Worm (Caenorhabditis elegans) whole organism, L4 larva: ENCODE results near the gene T21C9.11.

ENCODE experiments used
- D1046.2 ChIP-seq: fragments of 200-800 bp; sonication (Bioruptor generic); IDR thresholded peaks from 2 replicates; pipeline ENCODE4 v1.3.6; 2022; ENCODE audit warnings: missing genetic modification characterization, missing compliant biosample characterization
- F26F4.8 ChIP-seq: fragments of 200-800 bp; sonication (Bioruptor generic); conservative IDR thresholded peaks from 2 replicates; pipeline ENCODE4 v1.3.6; 2022; ENCODE audit warnings: missing genetic modification characterization, missing compliant biosample characterization
- T20F7.1 ChIP-seq: fragments of 200-800 bp; sonication (Bioruptor generic); optimal IDR thresholded peaks from 2 replicates; lab custom pipeline; 2018; ENCODE audit warnings: mild to moderate bottlenecking, missing genetic modification characterization, missing compliant biosample characterization
- Y48G9A.11 ChIP-seq: fragments of 200-800 bp; sonication (Bioruptor generic); IDR thresholded peaks from 2 replicates; pipeline ENCODE4 v1.3.6; 2022; ENCODE audit warnings: missing genetic modification reagents, missing genetic modification characterization, missing compliant biosample characterization
- Y75B8A.6 ChIP-seq: fragments of 200-800 bp; sonication (Bioruptor generic); IDR thresholded peaks from 2 replicates; pipeline ENCODE4 v1.3.6; 2022; ENCODE audit warnings: missing genetic modification reagents, missing genetic modification characterization, missing compliant biosample characterization
- aha-1 ChIP-seq: fragments of 150-350 bp; peaks from one replicate; lab custom pipeline; 2014; ENCODE audit warnings: missing biosample characterization, missing genetic modification characterization
- aly-2 ChIP-seq: sonication (generic microtip); optimal IDR thresholded peaks from 2 replicates; lab custom pipeline; 2018; ENCODE audit warnings: missing biosample characterization, missing genetic modification characterization
- arid-1 ChIP-seq: fragments of 200-800 bp; sonication (Bioruptor generic); conservative IDR thresholded peaks from 2 replicates; pipeline ENCODE4 v1.3.6; 2022; ENCODE audit warnings: missing genetic modification reagents, missing genetic modification characterization, missing compliant biosample characterization
- attf-4 ChIP-seq: sonication (generic microtip); optimal IDR thresholded peaks from 3 replicates; lab custom pipeline; 2017; ENCODE audit warnings: missing biosample characterization, missing genetic modification characterization
- ctbp-1 ChIP-seq: fragments of 200-800 bp; sonication (Bioruptor generic); IDR thresholded peaks from 2 replicates; pipeline ENCODE4 v1.3.6; 2022; ENCODE audit warnings: missing genetic modification reagents, missing genetic modification characterization, missing compliant biosample characterization
- daf-12 ChIP-seq: fragments of 150-350 bp; optimal IDR thresholded peaks from 2 replicates; lab custom pipeline; 2014; ENCODE audit warnings: missing biosample characterization, missing genetic modification reagents, missing genetic modification characterization
- daf-19 ChIP-seq: fragments of 200-800 bp; sonication (Bioruptor generic); conservative IDR thresholded peaks from 2 replicates; pipeline ENCODE4 v1.3.6; 2022; ENCODE audit warnings: missing genetic modification characterization, missing compliant biosample characterization
- dmd-6 ChIP-seq: fragments of 200-800 bp; sonication (Bioruptor generic); IDR thresholded peaks from 2 replicates; pipeline ENCODE4 v1.3.6; 2022; ENCODE audit warnings: missing genetic modification reagents, missing genetic modification characterization, missing compliant biosample characterization
- egl-27 ChIP-seq: sonication (generic microtip); optimal IDR thresholded peaks from 3 replicates; lab custom pipeline; 2017; ENCODE audit warnings: missing biosample characterization, missing genetic modification reagents, missing genetic modification characterization
- hlh-11 ChIP-seq: fragments of 200-800 bp; sonication (Bioruptor generic); optimal IDR thresholded peaks from 2 replicates; lab custom pipeline; 2018; ENCODE audit warnings: mild to moderate bottlenecking, missing genetic modification characterization, missing compliant biosample characterization
- hlh-30 ChIP-seq: sonication (generic microtip); optimal IDR thresholded peaks from 2 replicates; lab custom pipeline; 2017; ENCODE audit warnings: antibody characterized with exemption, mild to moderate bottlenecking, missing genetic modification characterization, missing compliant biosample characterization; ENCODE audit not compliant: insufficient read depth
- lim-7 ChIP-seq: fragments of 200-800 bp; sonication (Bioruptor generic); IDR thresholded peaks from 2 replicates; pipeline ENCODE4 v1.3.6; 2022; ENCODE audit warnings: missing genetic modification characterization, missing compliant biosample characterization
- lin-29 ChIP-seq: fragments of 200-800 bp; sonication (Bioruptor generic); IDR thresholded peaks from 2 replicates; pipeline ENCODE4 v1.3.6; 2022; ENCODE audit warnings: missing genetic modification reagents, missing genetic modification characterization, missing compliant biosample characterization
- madf-5 ChIP-seq, 2 experiments: fragments of 200-800 bp; sonication (Bioruptor generic); IDR thresholded peaks; 2 replicates each; pipeline ENCODE4 v1.3.6; 2022; ENCODE audit warnings: missing compliant biosample characterization in 2 of 2, missing genetic modification characterization in 2 of 2
- madf-9 ChIP-seq: fragments of 200-800 bp; sonication (Bioruptor generic); conservative IDR thresholded peaks from 2 replicates; pipeline ENCODE4 v1.3.6; 2022; ENCODE audit warnings: missing genetic modification reagents, missing genetic modification characterization, missing compliant biosample characterization
- mdt-29 ChIP-seq: fragments of 200-800 bp; sonication (Bioruptor generic); IDR thresholded peaks from 2 replicates; pipeline ENCODE4 v1.3.6; 2022; ENCODE audit warnings: missing genetic modification reagents, missing genetic modification characterization, missing compliant biosample characterization
- nhr-10 ChIP-seq: fragments of 150-350 bp; optimal IDR thresholded peaks from 2 replicates; lab custom pipeline; 2014; ENCODE audit warnings: missing biosample characterization, missing genetic modification characterization
- nhr-237 ChIP-seq: sonication (generic microtip); optimal IDR thresholded peaks from 2 replicates; lab custom pipeline; 2017; ENCODE audit warnings: missing biosample characterization, missing genetic modification characterization
- nhr-25 ChIP-seq: sonication (generic microtip); optimal IDR thresholded peaks from 2 replicates; lab custom pipeline; 2017; ENCODE audit warnings: missing genetic modification characterization, mild to moderate bottlenecking, missing compliant biosample characterization, antibody characterized with exemption, moderate library complexity, borderline replicate concordance; ENCODE audit not compliant: insufficient read depth
- nhr-28 ChIP-seq: fragments of 150-350 bp; optimal IDR thresholded peaks from 2 replicates; lab custom pipeline; 2014; ENCODE audit warnings: missing biosample characterization, missing genetic modification characterization
- nhr-42 ChIP-seq: fragments of 200-800 bp; sonication (Bioruptor generic); IDR thresholded peaks from 2 replicates; pipeline ENCODE4 v1.3.6; 2022; ENCODE audit warnings: missing genetic modification characterization, missing compliant biosample characterization
- nhr-6 ChIP-seq: fragments of 150-350 bp; optimal IDR thresholded peaks from 2 replicates; lab custom pipeline; 2014; ENCODE audit warnings: missing biosample characterization, missing genetic modification characterization
- nhr-76 ChIP-seq: fragments of 150-350 bp; optimal IDR thresholded peaks from 2 replicates; lab custom pipeline; 2014; ENCODE audit warnings: missing biosample characterization, missing genetic modification characterization
- php-3 ChIP-seq: fragments of 200-800 bp; sonication (Bioruptor generic); IDR thresholded peaks from 2 replicates; pipeline ENCODE4 v1.3.6; 2022; ENCODE audit warnings: missing genetic modification reagents, missing genetic modification characterization, missing compliant biosample characterization
- rbr-2 ChIP-seq: sonication (generic microtip); optimal IDR thresholded peaks from 2 replicates; lab custom pipeline; 2016; ENCODE audit warnings: missing genotype, missing genetic modification characterization, missing compliant biosample characterization
- set-16 ChIP-seq: fragments of 200-800 bp; sonication (Bioruptor generic); IDR thresholded peaks from 2 replicates; pipeline ENCODE4 v1.3.6; 2022; ENCODE audit warnings: missing genetic modification reagents, missing genetic modification characterization, missing compliant biosample characterization
- unc-62 ChIP-seq, 3 experiments: fragments of 150-350 bp in 1 of 3; sonication (generic microtip); optimal IDR thresholded peaks in 2 of 3; peaks in 1 of 3; 1 replicate in 1 of 3; 2 replicates in 2 of 3; lab custom pipeline; 2014 to 2017; ENCODE audit warnings: missing biosample characterization in 3 of 3, missing genetic modification characterization in 3 of 3, missing genetic modification reagents in 3 of 3, missing genotype in 1 of 3
- zfp-2 ChIP-seq: sonication (generic microtip); optimal IDR thresholded peaks from 2 replicates; lab custom pipeline; 2016; ENCODE audit warnings: mild to moderate bottlenecking, missing genetic modification characterization, missing compliant biosample characterization
- zip-11 ChIP-seq: fragments of 200-800 bp; sonication (Bioruptor generic); IDR thresholded peaks from 2 replicates; pipeline ENCODE4 v1.3.6; 2022; ENCODE audit warnings: missing genetic modification characterization, missing compliant biosample characterization
- zip-2 ChIP-seq: fragments of 150-350 bp; optimal IDR thresholded peaks from 2 replicates; lab custom pipeline; 2014; ENCODE audit warnings: missing biosample characterization, missing genetic modification characterization

T21C9.11 gene

ce11 chrV:10578938-10579337, 15.8 kb downstream of the T21C9.11 start, which contains the start of the genes erh-1 and lpd-9 (continued):
- TF ChIP-seq php-3 (GFP tag; lab: Robert Waterston, UW) (peak; percentile 73; the same call in 1 of the 2 replicates), daf-12 (no peak), nhr-25 (tag; lab: Kevin White, UChicago) (no peak), unc-62 (GFP tag; optimal IDR thresholded peaks at IDR 0.05 in 1 of 2; lab: Kevin White, UChicago) (no peak), unc-62 (tag; optimal IDR thresholded peaks at IDR 0.05; lab: Kevin White, UChicago) (no peak)

ce11 chrV:10578226-10578625, 16.5 kb downstream of the T21C9.11 start, which contains the start of gene mics-1:
mics-1 (minus strand) TSS chrV:10578326.
- TF ChIP-seq daf-19 (0 out of 2 replicates have a peak, but pooled peaks have one; percentile 27), zip-11 (GFP tag; lab: Robert Waterston, UW) (no peak)

DNA sequence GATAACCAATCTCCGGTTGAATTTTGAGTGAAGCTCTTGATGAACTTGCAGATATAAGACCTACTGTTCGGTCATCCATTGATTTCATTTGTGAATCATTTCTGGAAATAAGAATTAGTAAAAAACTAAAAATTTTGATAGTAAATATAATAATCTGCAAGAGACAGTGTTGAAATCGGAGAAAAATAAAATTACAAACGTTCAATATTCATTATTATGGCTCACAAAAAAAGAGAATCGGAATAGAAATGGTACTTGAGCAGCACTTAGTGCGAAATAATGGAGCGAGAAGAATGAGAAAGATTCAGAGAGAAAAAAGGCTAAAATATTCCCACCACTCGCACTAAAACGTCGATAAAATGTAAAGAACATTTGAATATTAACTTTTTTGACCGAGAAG, 18.4 kb downstream of the T21C9.11 start, which contains the start of gene vps-54:
TSS of gene vps-54 (minus strand) at position 101 of the 400 bp plus-strand sequence.
- TF ChIP-seq lin-29 (GFP tag; lab: Robert Waterston, UW) (no peak), nhr-76 (tag; lab: Kevin White, UChicago) (no peak), nhr-237 (tag; lab: Kevin White, UChicago) (no peak), daf-19 (no peak), set-16 (no peak), zfp-2 (tag; lab: Kevin White, UChicago) (no peak), F26F4.8 (GFP tag; lab: Robert Waterston, UW) (no peak)

DNA sequence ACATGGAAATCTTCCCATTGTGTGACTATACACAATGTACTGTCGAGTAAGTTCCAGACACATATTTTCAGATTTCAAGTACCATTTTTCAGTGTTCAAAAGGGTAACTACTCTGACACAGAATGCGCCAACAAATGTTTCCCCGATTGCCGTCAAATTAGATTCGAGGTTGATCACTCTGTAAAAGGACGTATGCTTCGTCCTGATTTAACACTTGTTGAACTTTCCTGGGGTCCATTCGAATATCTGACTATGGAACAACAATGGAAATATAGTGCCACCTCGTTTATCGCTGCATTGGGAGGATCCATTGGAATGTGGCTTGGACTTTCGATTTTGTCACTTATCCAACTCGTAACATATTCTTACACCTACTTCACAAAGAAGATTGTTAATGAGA, 20.5 kb downstream of the T21C9.11 start:
- TF ChIP-seq unc-62 (GFP tag; optimal IDR thresholded peaks at IDR 0.05 in 1 of 2; lab: Kevin White, UChicago) = peak in 1 of 2 experiments; percentile 91
- no peak for TF ChIP-seq unc-62 (tag; optimal IDR thresholded peaks at IDR 0.05; lab: Kevin White, UChicago)
- no peak for TF ChIP-seq madf-5 (GFP tag; IDR thresholded peaks at IDR 0.05; lab: Robert Waterston, UW)
- peak; percentile 32 for TF ChIP-seq aha-1 (tag; lab: Kevin White, UChicago)
- TF ChIP-seq, all 104 proteins: peak for 2

DNA sequence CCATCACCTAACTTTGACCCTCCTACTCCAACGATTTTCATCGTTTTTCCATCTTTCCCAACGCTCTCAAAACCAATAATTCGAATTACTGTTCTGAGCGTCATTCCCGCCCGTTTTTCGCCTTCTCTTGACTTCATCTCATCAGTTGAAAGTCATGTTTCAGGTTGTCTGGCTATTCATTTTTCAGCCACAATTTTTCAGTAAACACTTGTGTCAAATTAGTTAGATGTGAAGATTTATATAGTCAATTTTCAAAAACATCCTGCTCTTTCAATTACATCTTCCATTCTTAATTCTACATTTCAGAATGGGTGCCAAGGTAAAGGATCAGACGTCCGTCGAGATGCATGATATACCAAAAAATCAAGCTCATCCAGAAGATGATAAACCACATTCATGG, 22.1 kb downstream of the T21C9.11 start, which contains the start of gene del-6:
TSS of gene del-6 (plus strand) at position 301 of the 400 bp plus-strand sequence.
- TF ChIP-seq ctbp-1 (GFP tag; lab: Robert Waterston, UW) = no peak
- no peak for TF ChIP-seq T20F7.1 (GFP tag; lab: Kevin White, UChicago)

ce11 chrV:10571523-10571922, 23.2 kb downstream of the T21C9.11 start:
- TF ChIP-seq aha-1 (tag; lab: Kevin White, UChicago) (peak; percentile 64), nhr-28 (tag; lab: Kevin White, UChicago) (peak; percentile 47), zip-2 (tag; lab: Kevin White, UChicago) (no peak), unc-62 (GFP tag; optimal IDR thresholded peaks at IDR 0.05 in 1 of 2; lab: Kevin White, UChicago) (peak in 1 of 2 experiments; percentile 71), unc-62 (tag; optimal IDR thresholded peaks at IDR 0.05; lab: Kevin White, UChicago) (no peak)

- no peak for TF ChIP-seq mdt-29
- TF ChIP-seq unc-62 (GFP tag; optimal IDR thresholded peaks at IDR 0.05 in 1 of 2; lab: Kevin White, UChicago) = peak in 1 of 2 experiments; percentile 92
- TF ChIP-seq unc-62 (tag; optimal IDR thresholded peaks at IDR 0.05; lab: Kevin White, UChicago) = no peak
These were observed 26.2 kb downstream of the T21C9.11 start for ce11 chrV:10568496-10568895.

DNA sequence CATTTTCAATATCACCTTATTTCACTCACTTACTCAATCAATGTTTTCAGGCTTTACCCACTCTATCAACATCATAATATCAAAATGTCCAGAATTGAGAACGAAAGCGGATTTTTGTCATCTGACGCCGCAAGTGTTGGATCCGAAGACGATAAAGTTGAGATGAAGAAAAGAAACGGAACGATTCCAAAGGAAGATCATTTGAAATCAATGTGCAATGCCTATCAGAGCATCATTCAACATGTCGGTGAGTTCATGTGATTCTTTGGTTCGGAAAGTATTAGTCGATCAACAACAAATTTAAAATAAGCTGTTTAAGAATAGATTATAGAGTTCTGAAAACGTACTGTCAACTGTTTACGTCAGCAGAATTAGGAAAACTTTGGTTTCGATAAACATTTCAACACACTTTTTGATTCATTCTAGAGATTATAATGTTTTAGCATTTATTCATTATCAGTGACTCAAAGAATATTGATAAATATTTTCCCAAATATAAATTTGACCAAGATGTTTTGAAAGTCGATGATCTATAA, 29.8 kb downstream of the T21C9.11 start, which contains the start of gene cat-4:
TSS of gene cat-4 (plus strand) at position 51 of the 536 bp plus-strand sequence.
- no peak for TF ChIP-seq nhr-6
- no peak for TF ChIP-seq nhr-25 (tag; lab: Kevin White, UChicago)
- TF ChIP-seq madf-9 (GFP tag; lab: Robert Waterston, UW) = no peak
- TF ChIP-seq rbr-2 = no peak
- TF ChIP-seq dmd-6 (GFP tag; lab: Robert Waterston, UW) = peak; percentile 57
- TF ChIP-seq aly-2 (tag; lab: Kevin White, UChicago) = no peak
- TF ChIP-seq attf-4 (tag; lab: Kevin White, UChicago) = no peak
- TF ChIP-seq D1046.2 (GFP tag; lab: Robert Waterston, UW) = no peak
- no peak for TF ChIP-seq egl-27 (tag; lab: Kevin White, UChicago)
- no peak for TF ChIP-seq nhr-42 (GFP tag; lab: Robert Waterston, UW)
- no peak for TF ChIP-seq lim-7 (GFP tag; lab: Robert Waterston, UW)
- no peak for TF ChIP-seq arid-1
- no peak for TF ChIP-seq aha-1 (tag; lab: Kevin White, UChicago)
- no peak for TF ChIP-seq daf-19
- peak; percentile 3 for TF ChIP-seq nhr-10 (tag; lab: Kevin White, UChicago)
- no peak for TF ChIP-seq Y48G9A.11
- no peak for TF ChIP-seq hlh-30 (tag; lab: Kevin White, UChicago)
- TF ChIP-seq hlh-11 = peak; percentile 13
- TF ChIP-seq Y75B8A.6 (GFP tag; lab: Robert Waterston, UW) = no peak
